Worm (Caenorhabditis elegans): ENCODE measurements around the gene grl-11.

Gene grl-11

ce11 chrIII:9118314-9118850, at the start of gene grl-11:
Gene grl-11, minus strand, starts transcription at chrIII:9118364.
- TF ChIP-seq rnt-1 (tag; optimal IDR thresholded peaks at IDR 0.05), result peak; percentile 36
- TF ChIP-seq tbx-2 (tag; optimal IDR thresholded peaks at IDR 0.05), result no peak
- TF ChIP-seq ceh-8 (GFP tag; optimal IDR thresholded peaks at IDR 0.05), result no peak
- TF ChIP-seq pqm-1 (tag; optimal IDR thresholded peaks at IDR 0.05), result no peak

- TF ChIP-seq efl-1 (optimal IDR thresholded peaks at IDR 0.05), result no peak
- TF ChIP-seq efl-1 (GFP tag; optimal IDR thresholded peaks at IDR 0.05 in 1 of 2), result peak in 1 of 2 experiments; percentile 69
- no peak for TF ChIP-seq swsn-7 (tag; optimal IDR thresholded peaks at IDR 0.05)
- TF ChIP-seq unc-62 (GFP tag; optimal IDR thresholded peaks at IDR 0.05), result no peak
- TF ChIP-seq unc-98 (GFP tag; IDR thresholded peaks at IDR 0.05), result no peak
- no peak for TF ChIP-seq elt-2 (tag; optimal IDR thresholded peaks at IDR 0.05)
- no peak for TF ChIP-seq ceh-63 (GFP tag; optimal IDR thresholded peaks at IDR 0.05)
- TF ChIP-seq efl-3 (GFP tag; optimal IDR thresholded peaks at IDR 0.05), result no peak
- no peak for TF ChIP-seq ces-1 (GFP tag; optimal IDR thresholded peaks at IDR 0.05)
- no peak for TF ChIP-seq lin-39 (tag; optimal IDR thresholded peaks at IDR 0.05)
- TF ChIP-seq dsc-1 (tag; optimal IDR thresholded peaks at IDR 0.05), result peak; percentile 83
- TF ChIP-seq pax-3 (tag; optimal IDR thresholded peaks at IDR 0.05), result peak; percentile 58
- no peak for TF ChIP-seq rnt-1 (tag; optimal IDR thresholded peaks at IDR 0.05)
- TF ChIP-seq fkh-8 (tag; optimal IDR thresholded peaks at IDR 0.05), result peak; percentile 44
- TF ChIP-seq tlp-1 (tag; optimal IDR thresholded peaks at IDR 0.05), result no peak
- TF ChIP-seq nhr-90 (tag; optimal IDR thresholded peaks at IDR 0.05; ENCODE audit: poor library complexity), result no peak
- no peak for TF ChIP-seq zip-4 (GFP tag; optimal IDR thresholded peaks at IDR 0.05)
- no peak for TF ChIP-seq fos-1 (tag; optimal IDR thresholded peaks at IDR 0.05)
- TF ChIP-seq nhr-47 (tag; optimal IDR thresholded peaks at IDR 0.05), result no peak
- TF ChIP-seq nhr-19 (GFP tag; conservative IDR thresholded peaks at IDR 0.05), result no peak
- TF ChIP-seq nhr-28 (tag; optimal IDR thresholded peaks at IDR 0.05), result no peak
- TF ChIP-seq aly-2 (tag; optimal IDR thresholded peaks at IDR 0.05), result no peak
- no peak for TF ChIP-seq sup-37 (GFP tag; optimal IDR thresholded peaks at IDR 0.05)
- TF ChIP-seq nhr-85 (tag), result no peak
- no peak for TF ChIP-seq irx-1 (tag; optimal IDR thresholded peaks at IDR 0.05)
- no peak for TF ChIP-seq hlh-4 (tag; optimal IDR thresholded peaks at IDR 0.05)
- peak; percentile 38 for TF ChIP-seq sox-4 (tag; optimal IDR thresholded peaks at IDR 0.05)
- no peak for TF ChIP-seq jun-1 (tag; optimal IDR thresholded peaks at IDR 0.05)
Measured at ce11 chrIII:9162634-9163118, 44.5 kb upstream of the grl-11 start, which contains the start of gene dgk-3. Gene dgk-3, plus strand, starts transcription at chrIII:9163068.

- TF ChIP-seq snu-23 (GFP tag; optimal IDR thresholded peaks at IDR 0.05), result no peak
- TF ChIP-seq blmp-1 (tag; optimal IDR thresholded peaks at IDR 0.05), result peak; percentile 35
Measured at ce11 chrIII:9161553-9161952, 43.4 kb upstream of the grl-11 start, which contains the start of gene ptr-9. Gene ptr-9, minus strand, starts transcription at chrIII:9161653.

ce11 chrIII:9154766-9155165, 36.6 kb upstream of the grl-11 start, which contains the start of gene irld-34:
Gene irld-34, plus strand, starts transcription at chrIII:9155066.
- peak; percentile 50 for TF ChIP-seq fkh-8 (tag; optimal IDR thresholded peaks at IDR 0.05)
- no peak for TF ChIP-seq ceh-88 (GFP tag; IDR thresholded peaks at IDR 0.05)

- TF ChIP-seq C16A3.4 (tag; optimal IDR thresholded peaks at IDR 0.05) (no peak), nhr-71 (tag; optimal IDR thresholded peaks at IDR 0.05) (peak; percentile 1), rnt-1 (tag; optimal IDR thresholded peaks at IDR 0.05) (peak; percentile 44)
Measured at ce11 chrIII:9153809-9154208, 35.6 kb upstream of the grl-11 start, which contains the start of gene nhl-1. Gene nhl-1, minus strand, starts transcription at chrIII:9153909.
